Fruit fly (Drosophila melanogaster): ENCODE results near the gene Dref.

Gene Dref

dm6 chr2L:9938631-9939256 lies 28.3 kb downstream of the Dref start, which contains the start of the genes Datp and CG4619 (continued):
- TF ChIP-seq HmgZ (tag; optimal IDR thresholded peaks at IDR 0.05) (peak; percentile 87), CG3281 (GFP tag; optimal IDR thresholded peaks at IDR 0.05) (peak; percentile 32), amos (GFP tag; IDR thresholded peaks at IDR 0.05; ENCODE audit: partially characterized antibody) (peak; percentile 19; the same call in 1 of the 2 replicates), dysf (GFP tag; IDR thresholded peaks at IDR 0.05) (peak; percentile 55; the same call in 2 of the 3 replicates), Lpt (GFP tag; optimal IDR thresholded peaks at IDR 0.05) (no peak), repo (GFP tag; optimal IDR thresholded peaks at IDR 0.05) (peak; percentile 16), unpg (GFP tag; optimal IDR thresholded peaks at IDR 0.05) (no peak), Elba2 (GFP tag; optimal IDR thresholded peaks at IDR 0.05) (peak; percentile 61), NK7.1 (GFP tag; optimal IDR thresholded peaks at IDR 0.05) (no peak), CG31441 (GFP tag; IDR thresholded peaks at IDR 0.05) (no peak), cas (GFP tag; IDR thresholded peaks at IDR 0.05) (peak; percentile 54; the same call in 1 of the 2 replicates), CG17359 (tag; optimal IDR thresholded peaks at IDR 0.05) (no peak), Oaz (GFP tag; IDR thresholded peaks at IDR 0.05) (no peak), GATAe (GFP tag; conservative IDR thresholded peaks at IDR 0.05) (no peak), knrl (GFP tag; IDR thresholded peaks at IDR 0.05; ENCODE audit: partially characterized antibody) (0 out of 3 replicates have a peak, but pooled peaks have one; percentile 24), gro (GFP tag; optimal IDR thresholded peaks at IDR 0.05) (peak; percentile 24), D19A (tag; optimal IDR thresholded peaks at IDR 0.05) (no peak), bbx (GFP tag; IDR thresholded peaks at IDR 0.05; ENCODE audit: partially characterized antibody) (peak; percentile 46), CG11696 (GFP tag; IDR thresholded peaks at IDR 0.05) (no peak), CG12219 (GFP tag; optimal IDR thresholded peaks at IDR 0.05) (peak; percentile 13), Mad (GFP tag; optimal IDR thresholded peaks at IDR 0.05) (peak; percentile 14), CG10462 (GFP tag; optimal IDR thresholded peaks at IDR 0.05) (no peak), Aef1 (GFP tag; IDR thresholded peaks at IDR 0.05) (peak; percentile 59; the same call in 2 of the 3 replicates), CG4424 (GFP tag; optimal IDR thresholded peaks at IDR 0.05) (peak; percentile 2), CG17612 (GFP tag; IDR thresholded peaks at IDR 0.05) (no peak), CG9727 (GFP tag; optimal IDR thresholded peaks at IDR 0.05) (no peak), CG9437 (GFP tag; optimal IDR thresholded peaks at IDR 0.05) (peak; percentile 93), vnd (GFP tag; IDR thresholded peaks at IDR 0.05; ENCODE audit: partially characterized antibody) (no peak), CG14441 (GFP tag; IDR thresholded peaks at IDR 0.05) (0 out of 2 replicates have a peak, but pooled peaks have one; percentile 35), Ssrp (tag; optimal IDR thresholded peaks at IDR 0.05) (no peak), sens (GFP tag) (peak; percentile 76), zfh1 (GFP tag; IDR thresholded peaks at IDR 0.05) (peak; percentile 52; the same call in 2 of the 3 replicates), CG9215 (GFP tag; IDR thresholded peaks at IDR 0.05) (peak; percentile 38), CG17328 (GFP tag; IDR thresholded peaks at IDR 0.05) (peak; percentile 29; the same call in 1 of the 2 replicates), Rfx (GFP tag; IDR thresholded peaks at IDR 0.05) (peak; percentile 81), pzg (GFP tag; optimal IDR thresholded peaks at IDR 0.05) (peak; percentile 79), bab2 (GFP tag; optimal IDR thresholded peaks at IDR 0.05) (peak; percentile 5), CG13287 (GFP tag; IDR thresholded peaks at IDR 0.05; ENCODE audit: partially characterized antibody) (peak; percentile 26; the same call in 1 of the 2 replicates), chm (GFP tag; IDR thresholded peaks at IDR 0.05) (no peak), CG17912 (GFP tag; optimal IDR thresholded peaks at IDR 0.05) (peak; percentile 56), CG18619 (GFP tag; optimal IDR thresholded peaks at IDR 0.05) (peak; percentile 54), NFAT (GFP tag; IDR thresholded peaks at IDR 0.05) (peak; percentile 76), abd-A (tag; optimal IDR thresholded peaks at IDR 0.05) (no peak), CG10654 (GFP tag; optimal IDR thresholded peaks at IDR 0.05) (peak; percentile 12), Hr3 (GFP tag; optimal IDR thresholded peaks at IDR 0.05) (no peak), CG11456 (GFP tag; IDR thresholded peaks at IDR 0.05) (peak; percentile 74), CG2116 (GFP tag; optimal IDR thresholded peaks at IDR 0.05) (peak; percentile 29), trh (GFP tag; optimal IDR thresholded peaks at IDR 0.05) (no peak), CG11504 (tag; optimal IDR thresholded peaks at IDR 0.05) (no peak), HHEX (GFP tag; optimal IDR thresholded peaks at IDR 0.05) (peak; percentile 7)

Measured in whole organism, embryonic.